Fruit fly (Drosophila melanogaster): ENCODE measurements around the gene Mat89Ba.

Gene Mat89Ba

DNA sequence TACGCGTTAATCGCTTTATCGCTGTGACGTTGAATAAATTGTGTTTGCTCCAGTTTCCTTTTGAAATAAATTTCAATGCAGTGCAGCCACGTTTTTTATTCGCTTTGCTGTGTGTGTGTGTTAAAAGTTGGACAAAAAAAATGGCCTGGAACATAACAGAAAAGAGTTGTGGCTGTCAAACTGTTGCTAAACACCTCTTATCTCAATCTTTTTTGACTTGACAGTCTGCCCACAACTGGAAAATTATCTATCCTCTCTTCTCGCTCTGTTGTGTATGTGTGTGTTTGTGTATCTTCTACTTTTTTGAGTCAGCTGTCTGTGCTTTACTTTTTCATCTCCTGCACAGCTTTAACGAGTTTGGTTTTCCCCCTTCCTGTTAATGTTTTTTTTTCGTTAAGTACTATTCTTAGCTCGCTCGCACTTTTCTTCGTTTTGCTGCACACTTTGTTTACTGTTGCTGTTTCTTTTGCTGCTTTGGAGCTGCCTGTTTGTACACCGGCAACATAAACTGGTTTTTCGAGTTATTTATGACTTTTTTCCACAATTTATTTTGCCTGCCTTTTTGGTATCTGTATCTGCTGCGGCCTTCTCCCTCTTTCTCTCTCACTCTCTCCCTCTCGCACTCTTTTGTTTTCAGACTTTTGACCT, 8.9 kb upstream of the Mat89Ba start:
- TF ChIP-seq CG1832 (GFP tag; optimal IDR thresholded peaks at IDR 0.05) (peak; percentile 48), ems (GFP tag; optimal IDR thresholded peaks at IDR 0.05) (no peak), sqz (GFP tag; optimal IDR thresholded peaks at IDR 0.05) (peak; percentile 45), Kr (GFP tag; optimal IDR thresholded peaks at IDR 0.05) (no peak), CG14014 (GFP tag; IDR thresholded peaks at IDR 0.05) (no peak), CG34224 (GFP tag; IDR thresholded peaks at IDR 0.05; ENCODE audit: partially characterized antibody) (no peak), CG10321 (GFP tag; IDR thresholded peaks at IDR 0.05) (no peak; the same call in 1 of the 2 replicates), Trl (optimal IDR thresholded peaks at IDR 0.05) (peak in 1 of 2 experiments; percentile 8), Trl (GFP tag; optimal IDR thresholded peaks at IDR 0.05) (no peak), CG4360 (GFP tag; IDR thresholded peaks at IDR 0.05) (0 out of 2 replicates have a peak, but pooled peaks have one; percentile 15), eve (GFP tag; optimal IDR thresholded peaks at IDR 0.05) (peak in 1 of 2 experiments; percentile 58), tap (tag; optimal IDR thresholded peaks at IDR 0.05) (no peak), CG17328 (GFP tag; IDR thresholded peaks at IDR 0.05) (peak; percentile 19; the same call in 1 of the 2 replicates), pum (GFP tag; optimal IDR thresholded peaks at IDR 0.05) (no peak), Dip3 (GFP tag; optimal IDR thresholded peaks at IDR 0.05) (no peak), lab (GFP tag; optimal IDR thresholded peaks at IDR 0.05) (no peak), chinmo (GFP tag; IDR thresholded peaks at IDR 0.05; ENCODE audit: partially characterized antibody) (peak; percentile 71; the same call in 1 of the 4 replicates), pita (GFP tag; optimal IDR thresholded peaks at IDR 0.05) (no peak), CG17829 (tag; optimal IDR thresholded peaks at IDR 0.05) (no peak), CG12744 (GFP tag; optimal IDR thresholded peaks at IDR 0.05) (no peak), Xrp1 (GFP tag; IDR thresholded peaks at IDR 0.05) (peak; percentile 12; the same call in 1 of the 2 replicates), CG6791 (GFP tag; IDR thresholded peaks at IDR 0.05; ENCODE audit: partially characterized antibody) (0 out of 3 replicates have a peak, but pooled peaks have one; percentile 8), corto (GFP tag; optimal IDR thresholded peaks at IDR 0.05) (peak; percentile 13), CkIIα-i1 (GFP tag; IDR thresholded peaks at IDR 0.05) (no peak), z (GFP tag; IDR thresholded peaks at IDR 0.05) (peak; percentile 40; the same call in 1 of the 3 replicates), nom (GFP tag; optimal IDR thresholded peaks at IDR 0.05) (peak; percentile 16), onecut (GFP tag; IDR thresholded peaks at IDR 0.05) (no peak), CG32772 (GFP tag; IDR thresholded peaks at IDR 0.05) (peak; percentile 42; the same call in 1 of the 2 replicates), CG6654 (GFP tag; optimal IDR thresholded peaks at IDR 0.05) (peak; percentile 97), psq (GFP tag; optimal IDR thresholded peaks at IDR 0.05) (peak; percentile 59)

DNA sequence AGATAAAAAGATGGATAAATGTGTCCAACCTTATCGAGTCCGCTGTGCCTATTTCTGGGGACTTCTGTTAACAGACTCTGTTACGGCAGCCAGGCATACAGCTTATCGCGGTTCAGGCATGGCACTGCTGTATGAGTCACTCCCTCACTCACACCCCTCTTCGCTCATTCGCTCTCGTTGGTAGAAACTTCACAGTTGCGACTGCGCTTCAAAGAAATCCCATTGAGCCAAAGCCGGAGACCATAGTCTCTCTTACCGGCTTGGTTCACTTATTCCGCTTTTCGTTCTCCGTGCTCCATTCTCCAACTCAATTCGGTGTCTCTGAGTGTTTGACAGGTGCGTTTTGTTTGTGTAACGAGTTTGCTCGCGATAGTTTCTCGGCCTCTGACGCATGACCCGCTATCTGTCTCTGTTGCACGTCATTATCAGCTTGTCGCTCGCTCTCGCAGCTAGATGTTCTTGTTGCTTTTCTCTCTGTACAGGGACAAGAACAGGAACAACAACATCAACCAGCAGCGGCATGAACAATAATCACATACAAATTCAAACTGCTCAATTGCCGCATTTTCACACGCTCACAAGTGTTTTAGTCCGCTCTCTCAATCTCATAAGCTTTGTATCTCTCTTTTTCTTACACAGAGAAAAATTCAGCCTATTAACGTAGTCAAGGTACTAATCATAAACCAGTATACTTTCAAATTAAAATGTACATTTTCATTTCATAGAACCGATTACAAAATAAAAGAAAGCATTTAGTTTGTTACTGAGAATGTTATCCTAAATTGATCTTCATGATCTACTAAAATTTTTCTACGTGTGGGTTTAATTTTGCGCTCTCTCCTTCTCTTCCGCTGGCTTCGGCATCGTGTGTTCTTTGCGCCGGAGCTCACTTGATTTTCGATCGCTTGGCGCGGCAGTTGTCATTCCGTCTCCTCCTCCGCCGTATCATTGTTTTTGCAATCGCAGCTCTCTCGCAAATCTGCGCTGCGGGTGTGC, 8.1 kb upstream of the Mat89Ba start:
- TF ChIP-seq MTF-1 (GFP tag; optimal IDR thresholded peaks at IDR 0.05; ENCODE audit: borderline replicate concordance): peak; percentile 98
- peak; percentile 97 for TF ChIP-seq CG1024 (GFP tag; IDR thresholded peaks at IDR 0.05)
- TF ChIP-seq CG12299 (tag; optimal IDR thresholded peaks at IDR 0.05): peak; percentile 99
- TF ChIP-seq otp (GFP tag; IDR thresholded peaks at IDR 0.05): peak; percentile 99
- TF ChIP-seq salm (tag; optimal IDR thresholded peaks at IDR 0.05): peak; percentile 99
- peak; percentile 59; the same call in 3 of the 4 replicates for TF ChIP-seq Dll (GFP tag; IDR thresholded peaks at IDR 0.05; ENCODE audit: partially characterized antibody)
- TF ChIP-seq CkIIα-i1 (GFP tag; IDR thresholded peaks at IDR 0.05): peak; percentile 97; the same call in 1 of the 2 replicates
- peak; percentile 99 for TF ChIP-seq Meics (GFP tag; optimal IDR thresholded peaks at IDR 0.05)
- peak; percentile 98 for TF ChIP-seq scrt (GFP tag; optimal IDR thresholded peaks at IDR 0.05)
- 0 out of 3 replicates have a peak, but pooled peaks have one; percentile 26 for TF ChIP-seq Doc3 (GFP tag; IDR thresholded peaks at IDR 0.05; ENCODE audit: partially characterized antibody)
- TF ChIP-seq Tbp (GFP tag; optimal IDR thresholded peaks at IDR 0.05): no peak
- TF ChIP-seq CG18011 (GFP tag; optimal IDR thresholded peaks at IDR 0.05): peak; percentile 93
- TF ChIP-seq CG34422 (GFP tag; IDR thresholded peaks at IDR 0.05): peak; percentile 99
- TF ChIP-seq CG8089 (GFP tag; optimal IDR thresholded peaks at IDR 0.05): peak; percentile 99
- TF ChIP-seq BEAF-32 (GFP tag; optimal IDR thresholded peaks at IDR 0.05): peak; percentile 40
- peak; percentile 99 for TF ChIP-seq CG33213 (GFP tag; optimal IDR thresholded peaks at IDR 0.05)
- peak; percentile 99 for TF ChIP-seq CG4404 (GFP tag; IDR thresholded peaks at IDR 0.05)
- peak; percentile 98 for TF ChIP-seq pros (GFP tag; optimal IDR thresholded peaks at IDR 0.05)
